Worm (Caenorhabditis elegans) whole organism, L2 larva: ENCODE results near the gene myo-5.

ENCODE experiments used
- F13H6.1 ChIP-seq: sonication (generic microtip); optimal IDR thresholded peaks from 2 replicates; lab custom pipeline; 2016; ENCODE audit warnings: missing genetic modification characterization, missing compliant biosample characterization
- R02D3.7 ChIP-seq: fragments of 150-350 bp; optimal IDR thresholded peaks from 2 replicates; lab custom pipeline; 2014; ENCODE audit warnings: missing biosample characterization, missing genetic modification characterization
- ZK546.5 ChIP-seq: sonication (generic microtip); optimal IDR thresholded peaks from 2 replicates; lab custom pipeline; 2017; ENCODE audit warnings: missing biosample characterization, missing genetic modification characterization
- alr-1 ChIP-seq: fragments of 150-350 bp; optimal IDR thresholded peaks from 2 replicates; lab custom pipeline; 2014; ENCODE audit warnings: missing biosample characterization, missing genetic modification characterization
- aly-2 ChIP-seq: fragments of 150-350 bp; optimal IDR thresholded peaks from 2 replicates; lab custom pipeline; 2014; ENCODE audit warnings: missing biosample characterization, missing genetic modification characterization
- blmp-1 ChIP-seq: sonication (generic microtip); optimal IDR thresholded peaks from 2 replicates; lab custom pipeline; 2017; ENCODE audit warnings: missing genetic modification characterization, mild to moderate bottlenecking, missing compliant biosample characterization, antibody characterized with exemption, moderate library complexity; ENCODE audit not compliant: insufficient read depth
- crh-2 ChIP-seq: sonication (generic microtip); optimal IDR thresholded peaks from 2 replicates; lab custom pipeline; 2017; ENCODE audit warnings: missing biosample characterization, missing genetic modification characterization
- dmd-4 ChIP-seq: sonication (generic microtip); optimal IDR thresholded peaks from 2 replicates; lab custom pipeline; 2017; ENCODE audit warnings: missing biosample characterization, missing genetic modification characterization
- egl-27 ChIP-seq: sonication (generic microtip); optimal IDR thresholded peaks from 3 replicates; lab custom pipeline; 2017; ENCODE audit warnings: missing biosample characterization, missing genetic modification reagents, missing genetic modification characterization
- elt-3 ChIP-seq: sonication (generic microtip); optimal IDR thresholded peaks from 2 replicates; lab custom pipeline; 2017; ENCODE audit warnings: missing biosample characterization, missing genetic modification characterization
- fos-1 ChIP-seq: fragments of 150-350 bp; optimal IDR thresholded peaks from 2 replicates; lab custom pipeline; 2014; ENCODE audit warnings: missing biosample characterization, missing genetic modification characterization
- gmeb-1 ChIP-seq: fragments of 150-350 bp; optimal IDR thresholded peaks from 2 replicates; lab custom pipeline; 2014; ENCODE audit warnings: missing biosample characterization, missing genetic modification characterization
- lin-11 ChIP-seq: fragments of 150-350 bp; sonication (generic microtip); optimal IDR thresholded peaks from 2 replicates; lab custom pipeline; 2014; ENCODE audit warnings: missing biosample characterization, missing genetic modification characterization, inconsistent platforms, mixed read lengths
- lin-39 ChIP-seq: fragments of 150-350 bp; optimal IDR thresholded peaks from 2 replicates; lab custom pipeline; 2014; ENCODE audit warnings: missing biosample characterization, missing genetic modification reagents, missing genetic modification characterization
- lsy-2 ChIP-seq, 2 experiments: fragments of 150-350 bp in 1 of 2; sonication (generic microtip) in 1 of 2; optimal IDR thresholded peaks; 2 replicates each; lab custom pipeline; 2014 to 2017; ENCODE audit warnings: missing biosample characterization in 2 of 2, missing genetic modification characterization in 2 of 2
- mbf-1 ChIP-seq: sonication (generic microtip); optimal IDR thresholded peaks from 2 replicates; lab custom pipeline; 2017; ENCODE audit warnings: missing biosample characterization, missing genetic modification characterization
- mdl-1 ChIP-seq, 2 experiments: fragments of 150-350 bp in 1 of 2; sonication (generic microtip) in 1 of 2; optimal IDR thresholded peaks; 2 replicates each; lab custom pipeline; 2017; ENCODE audit warnings: missing biosample characterization in 2 of 2, missing genetic modification characterization in 2 of 2
- nhr-10 ChIP-seq: sonication (generic microtip); optimal IDR thresholded peaks from 2 replicates; lab custom pipeline; 2017; ENCODE audit warnings: missing biosample characterization, missing genetic modification characterization
- nhr-11 ChIP-seq: fragments of 150-350 bp; optimal IDR thresholded peaks from 2 replicates; lab custom pipeline; 2014; ENCODE audit warnings: missing biosample characterization, missing genetic modification characterization
- nhr-21 ChIP-seq: fragments of 150-350 bp; optimal IDR thresholded peaks from 2 replicates; lab custom pipeline; 2014; ENCODE audit warnings: missing biosample characterization, missing genetic modification characterization
- nhr-23 ChIP-seq: fragments of 150-350 bp; optimal IDR thresholded peaks from 2 replicates; lab custom pipeline; 2014; ENCODE audit warnings: missing biosample characterization, missing genetic modification reagents, missing genetic modification characterization
- nhr-25 ChIP-seq: fragments of 150-350 bp; sonication (generic microtip); optimal IDR thresholded peaks from 3 replicates; lab custom pipeline; 2014; ENCODE audit warnings: missing biosample characterization, missing genetic modification characterization
- nhr-6 ChIP-seq: fragments of 150-350 bp; optimal IDR thresholded peaks from 2 replicates; lab custom pipeline; 2014; ENCODE audit warnings: missing biosample characterization, missing genetic modification characterization
- nhr-77 ChIP-seq: fragments of 150-350 bp; optimal IDR thresholded peaks from 2 replicates; lab custom pipeline; 2014; ENCODE audit warnings: missing biosample characterization, missing genetic modification characterization
- peb-1 ChIP-seq: fragments of 150-350 bp; optimal IDR thresholded peaks from 2 replicates; lab custom pipeline; 2014; ENCODE audit warnings: missing biosample characterization, missing genetic modification characterization
- sma-3 ChIP-seq: sonication (generic microtip); optimal IDR thresholded peaks from 2 replicates; lab custom pipeline; 2016; ENCODE audit warnings: missing genetic modification reagents, missing genetic modification characterization, missing compliant biosample characterization
- snpc-4 ChIP-seq: fragments of 150-350 bp; optimal IDR thresholded peaks from 2 replicates; lab custom pipeline; 2014; ENCODE audit warnings: missing biosample characterization, missing genetic modification characterization
- unc-39 ChIP-seq: fragments of 150-350 bp; optimal IDR thresholded peaks from 2 replicates; lab custom pipeline; 2014; ENCODE audit warnings: missing biosample characterization, missing genetic modification characterization
- unc-55 ChIP-seq: fragments of 150-350 bp; sonication (generic microtip); optimal IDR thresholded peaks from 3 replicates; lab custom pipeline; 2014; ENCODE audit warnings: missing biosample characterization, missing genetic modification reagents, missing genetic modification characterization
- unc-62 ChIP-seq: fragments of 150-350 bp; optimal IDR thresholded peaks from 2 replicates; lab custom pipeline; 2014; ENCODE audit warnings: missing biosample characterization, missing genetic modification reagents, missing genetic modification characterization
- ztf-11 ChIP-seq: sonication (generic microtip); optimal IDR thresholded peaks from 2 replicates; lab custom pipeline; 2017; ENCODE audit warnings: missing biosample characterization, missing genetic modification characterization
- ztf-4 ChIP-seq: fragments of 150-350 bp; optimal IDR thresholded peaks from 2 replicates; lab custom pipeline; 2014; ENCODE audit warnings: missing biosample characterization, missing genetic modification characterization

The myo-5 gene

ce11 chrV:8104473-8104872, 4.3 kb upstream of the myo-5 start, which contains the start of gene srlf-16:
srlf-16 (plus strand) TSS chrV:8104773.
- TF ChIP-seq ZK546.5 (no peak), R02D3.7 (tag; lab: Kevin White, UChicago) (no peak), unc-62 (GFP tag; lab: Kevin White, UChicago) (no peak), unc-55 (GFP tag; lab: Kevin White, UChicago) (no peak), dmd-4 (tag; lab: Kevin White, UChicago) (no peak), unc-39 (tag; lab: Kevin White, UChicago) (no peak), egl-27 (no peak), sma-3 (GFP tag; lab: Kevin White, UChicago) (no peak), crh-2 (no peak), nhr-23 (tag; lab: Kevin White, UChicago) (no peak), lin-11 (no peak), nhr-11 (tag; lab: Kevin White, UChicago) (no peak), lsy-2 (tag; optimal IDR thresholded peaks at IDR 0.05; lab: Kevin White, UChicago) (no peak), blmp-1 (tag; lab: Kevin White, UChicago) (no peak)

- TF ChIP-seq peb-1 (tag; lab: Kevin White, UChicago) (no peak), snpc-4 (tag; lab: Kevin White, UChicago) (no peak), F13H6.1 (peak; percentile 11), elt-3 (tag; lab: Kevin White, UChicago) (no peak), nhr-21 (tag; lab: Kevin White, UChicago) (no peak), nhr-77 (tag; lab: Kevin White, UChicago) (no peak), alr-1 (tag; lab: Kevin White, UChicago) (no peak), gmeb-1 (no peak), lin-39 (tag; lab: Kevin White, UChicago) (no peak)
These were observed 2.0 kb downstream of the myo-5 start for ce11 chrV:8110816-8111215.

- TF ChIP-seq egl-27 (no peak), dmd-4 (tag; lab: Kevin White, UChicago) (no peak)
These were observed 5.8 kb downstream of the myo-5 start for ce11 chrV:8114542-8114941.

ce11 chrV:8117964-8118363, 9.2 kb downstream of the myo-5 start, which contains the start of gene D1014.7:
D1014.7 (plus strand) TSS chrV:8118264.
- TF ChIP-seq unc-62 (GFP tag; lab: Kevin White, UChicago) (no peak), ztf-4 (tag; lab: Kevin White, UChicago) (no peak), unc-39 (tag; lab: Kevin White, UChicago) (no peak), nhr-6 (tag; lab: Kevin White, UChicago) (no peak), nhr-23 (tag; lab: Kevin White, UChicago) (no peak), ztf-11 (tag; lab: Kevin White, UChicago) (no peak), lsy-2 (tag; optimal IDR thresholded peaks at IDR 0.05; lab: Kevin White, UChicago) (no peak), aly-2 (no peak), mbf-1 (no peak), blmp-1 (tag; lab: Kevin White, UChicago) (no peak)

ce11 chrV:8120868-8121267, 12.1 kb downstream of the myo-5 start, which contains the start of gene D1014.6:
D1014.6 (plus strand) TSS chrV:8121168.
- TF ChIP-seq snpc-4 (tag; lab: Kevin White, UChicago) = no peak
- TF ChIP-seq unc-39 (tag; lab: Kevin White, UChicago) = no peak
- TF ChIP-seq nhr-25 (tag; lab: Kevin White, UChicago) = no peak

ce11 chrV:8123384-8123783, 14.6 kb downstream of the myo-5 start, which contains the start of gene D1014.5:
D1014.5 (plus strand) TSS chrV:8123684.
- TF ChIP-seq R02D3.7 (tag; lab: Kevin White, UChicago) = no peak
- TF ChIP-seq nhr-11 (tag; lab: Kevin White, UChicago) = no peak
- TF ChIP-seq fos-1 (tag; lab: Kevin White, UChicago) = no peak
- TF ChIP-seq nhr-10 (tag; lab: Kevin White, UChicago) = no peak
- TF ChIP-seq mdl-1 (tag; optimal IDR thresholded peaks at IDR 0.05; lab: Kevin White, UChicago) = no peak
- no peak for TF ChIP-seq unc-62 (GFP tag; lab: Kevin White, UChicago)
- no peak for TF ChIP-seq gmeb-1
- no peak for TF ChIP-seq nhr-25 (tag; lab: Kevin White, UChicago)
